Worm (Caenorhabditis elegans) whole organism, young adult: ENCODE measurements around the gene odd-1.

Experiments used
- B0019.2 ChIP-seq: fragments of 200-800 bp; sonication (Bioruptor generic); conservative IDR thresholded peaks from 2 replicates; pipeline ENCODE4 v1.3.6; 2022; ENCODE audit warnings: missing genetic modification reagents, missing genetic modification characterization, missing compliant biosample characterization
- C17E4.6 ChIP-seq: fragments of 200-800 bp; sonication (Bioruptor generic); IDR thresholded peaks from 2 replicates; pipeline ENCODE4 v1.3.6; 2022; ENCODE audit warnings: missing genetic modification reagents, missing genetic modification characterization, missing compliant biosample characterization
- D2030.7 ChIP-seq: fragments of 200-800 bp; sonication (Bioruptor generic); IDR thresholded peaks from 2 replicates; pipeline ENCODE4 v1.3.6; 2022; ENCODE audit warnings: missing genetic modification reagents, missing genetic modification characterization, missing compliant biosample characterization
- F22D6.2 ChIP-seq: sonication (generic microtip); optimal IDR thresholded peaks from 2 replicates; lab custom pipeline; 2016; ENCODE audit warnings: mild to moderate bottlenecking, missing genetic modification characterization, missing compliant biosample characterization
- F33H1.4 ChIP-seq: fragments of 200-800 bp; sonication (Bioruptor generic); IDR thresholded peaks from 2 replicates; pipeline ENCODE4 v1.3.6; 2022; ENCODE audit warnings: missing genetic modification reagents, missing genetic modification characterization, missing compliant biosample characterization
- F39B2.1 ChIP-seq: fragments of 200-800 bp; sonication (Bioruptor generic); IDR thresholded peaks from 2 replicates; pipeline ENCODE4 v1.3.6; 2022; ENCODE audit warnings: missing genetic modification reagents, missing genetic modification characterization, missing compliant biosample characterization
- F49E8.2 ChIP-seq: sonication (generic microtip); optimal IDR thresholded peaks from 3 replicates; lab custom pipeline; 2017; ENCODE audit warnings: missing genetic modification characterization, mild to moderate bottlenecking, missing compliant biosample characterization, antibody characterized with exemption, moderate library complexity; ENCODE audit not compliant: insufficient read depth
- T07F8.4 ChIP-seq: sonication (generic microtip); optimal IDR thresholded peaks from 2 replicates; lab custom pipeline; 2016; ENCODE audit warnings: mild to moderate bottlenecking, missing genetic modification characterization, moderate library complexity, missing compliant biosample characterization
- Y53F4B.3 ChIP-seq: fragments of 200-800 bp; sonication (Bioruptor generic); IDR thresholded peaks from 2 replicates; pipeline ENCODE4 v1.3.6; 2022; ENCODE audit warnings: missing genetic modification reagents, missing genetic modification characterization, missing compliant biosample characterization
- Y53G8AR.9 ChIP-seq: fragments of 200-800 bp; sonication (Bioruptor generic); conservative IDR thresholded peaks from 2 replicates; pipeline ENCODE4 v1.3.6; 2022; ENCODE audit warnings: missing genetic modification reagents, missing genetic modification characterization, missing compliant biosample characterization
- Y56A3A.18 ChIP-seq: fragments of 200-800 bp; sonication (Bioruptor generic); IDR thresholded peaks from 2 replicates; pipeline ENCODE4 v1.3.6; 2022; ENCODE audit warnings: missing genetic modification reagents, missing genetic modification characterization, missing compliant biosample characterization
- ceh-27 ChIP-seq: fragments of 200-800 bp; sonication (Bioruptor generic); optimal IDR thresholded peaks from 2 replicates; lab custom pipeline; 2018; ENCODE audit warnings: mild to moderate bottlenecking, missing genetic modification characterization, moderate library complexity, missing compliant biosample characterization
- ceh-40 ChIP-seq: fragments of 200-800 bp; sonication (Bioruptor generic); IDR thresholded peaks from 2 replicates; pipeline ENCODE4 v1.3.6; 2022; ENCODE audit warnings: missing genetic modification characterization, missing compliant biosample characterization
- ceh-58 ChIP-seq: fragments of 200-800 bp; sonication (Bioruptor generic); IDR thresholded peaks from 2 replicates; pipeline ENCODE4 v1.3.6; 2022; ENCODE audit warnings: missing genetic modification characterization, missing compliant biosample characterization
- ceh-91 ChIP-seq: fragments of 200-800 bp; sonication (Bioruptor generic); IDR thresholded peaks from 2 replicates; pipeline ENCODE4 v1.3.6; 2022; ENCODE audit warnings: missing genetic modification reagents, missing genetic modification characterization, missing compliant biosample characterization
- dpff-1 ChIP-seq: sonication (generic microtip); optimal IDR thresholded peaks from 2 replicates; lab custom pipeline; 2017; ENCODE audit warnings: mild to moderate bottlenecking, missing genetic modification characterization, missing compliant biosample characterization
- ekl-4 ChIP-seq: fragments of 200-800 bp; sonication (Bioruptor generic); IDR thresholded peaks from 2 replicates; pipeline ENCODE4 v1.3.6; 2022; ENCODE audit warnings: missing genetic modification reagents, missing genetic modification characterization, missing compliant biosample characterization
- fkh-3 ChIP-seq: sonication (generic microtip); optimal IDR thresholded peaks from 2 replicates; lab custom pipeline; 2016; ENCODE audit warnings: mild to moderate bottlenecking, missing genetic modification characterization, missing compliant biosample characterization
- him-1 ChIP-seq: sonication (generic microtip); optimal IDR thresholded peaks from 2 replicates; lab custom pipeline; 2016; ENCODE audit warnings: missing genotype, missing genetic modification reagents, missing genetic modification characterization, missing compliant biosample characterization
- hmg-1.2 ChIP-seq: fragments of 200-800 bp; sonication (Bioruptor generic); IDR thresholded peaks from 2 replicates; pipeline ENCODE4 v1.3.6; 2022; ENCODE audit warnings: missing genetic modification reagents, missing genetic modification characterization, missing compliant biosample characterization
- hmg-20 ChIP-seq: fragments of 200-800 bp; sonication (Bioruptor generic); IDR thresholded peaks from 2 replicates; pipeline ENCODE4 v1.3.6; 2022; ENCODE audit warnings: missing genetic modification reagents, missing genetic modification characterization, missing compliant biosample characterization
- hrde-1 ChIP-seq: sonication (generic microtip); optimal IDR thresholded peaks from 2 replicates; lab custom pipeline; 2016; ENCODE audit warnings: missing genetic modification characterization, mild to moderate bottlenecking, missing compliant biosample characterization, moderate library complexity, missing genotype, missing genetic modification reagents, borderline replicate concordance
- hsf-1 ChIP-seq: fragments of 200-800 bp; sonication (Bioruptor generic); IDR thresholded peaks from 2 replicates; pipeline ENCODE4 v1.3.6; 2022; ENCODE audit warnings: missing genetic modification reagents, missing genetic modification characterization, missing compliant biosample characterization
- lag-1 ChIP-seq: fragments of 200-800 bp; sonication (Bioruptor generic); IDR thresholded peaks from 2 replicates; pipeline ENCODE4 v1.3.6; 2022; ENCODE audit warnings: missing genetic modification reagents, missing genetic modification characterization, missing compliant biosample characterization
- let-526 ChIP-seq: fragments of 200-800 bp; sonication (Bioruptor generic); IDR thresholded peaks from 2 replicates; pipeline ENCODE4 v1.3.6; 2022; ENCODE audit warnings: missing genetic modification reagents, missing genetic modification characterization, missing compliant biosample characterization
- lin-26 ChIP-seq: fragments of 200-800 bp; sonication (Bioruptor generic); IDR thresholded peaks from 2 replicates; pipeline ENCODE4 v1.3.6; 2022; ENCODE audit warnings: missing genetic modification reagents, missing genetic modification characterization, missing compliant biosample characterization
- lin-35 ChIP-seq, 3 experiments: fragments of 150-350 bp in 2 of 3; sonication (generic microtip) in 1 of 3; optimal IDR thresholded peaks; 2 replicates each; lab custom pipeline; 2014 to 2018; ENCODE audit warnings: missing biosample characterization in 3 of 3, missing genetic modification characterization in 3 of 3, missing genetic modification reagents in 3 of 3
- lin-40 ChIP-seq: sonication (generic microtip); optimal IDR thresholded peaks from 2 replicates; lab custom pipeline; 2016; ENCODE audit warnings: missing genetic modification characterization, mild to moderate bottlenecking, missing compliant biosample characterization, missing genotype, missing genetic modification reagents
- lin-54 ChIP-seq: fragments of 200-800 bp; sonication (Bioruptor generic); optimal IDR thresholded peaks from 2 replicates; lab custom pipeline; 2018; ENCODE audit warnings: mild to moderate bottlenecking, missing genetic modification characterization, missing compliant biosample characterization
- lir-1 ChIP-seq: fragments of 200-800 bp; sonication (Bioruptor generic); conservative IDR thresholded peaks from 2 replicates; pipeline ENCODE4 v1.3.6; 2022; ENCODE audit warnings: missing genetic modification reagents, missing genetic modification characterization, missing compliant biosample characterization
- madf-6 ChIP-seq: fragments of 200-800 bp; sonication (Bioruptor generic); IDR thresholded peaks from 2 replicates; pipeline ENCODE4 v1.3.6; 2022; ENCODE audit warnings: missing genetic modification reagents, missing genetic modification characterization, missing compliant biosample characterization
- madf-8 ChIP-seq: fragments of 200-800 bp; sonication (Bioruptor generic); conservative IDR thresholded peaks from 2 replicates; pipeline ENCODE4 v1.3.6; 2022; ENCODE audit warnings: missing genetic modification reagents, missing genetic modification characterization, missing compliant biosample characterization
- mcd-1 ChIP-seq: fragments of 200-800 bp; sonication (Bioruptor generic); IDR thresholded peaks from 2 replicates; pipeline ENCODE4 v1.3.6; 2022; ENCODE audit warnings: missing genetic modification reagents, missing genetic modification characterization, missing compliant biosample characterization
- nfyb-1 ChIP-seq: fragments of 200-800 bp; sonication (Bioruptor generic); IDR thresholded peaks from 2 replicates; pipeline ENCODE4 v1.3.6; 2022; ENCODE audit warnings: missing genetic modification reagents, missing genetic modification characterization, missing compliant biosample characterization
- nhr-90 ChIP-seq: sonication (generic microtip); optimal IDR thresholded peaks from 2 replicates; lab custom pipeline; 2016; ENCODE audit warnings: missing genotype, mild to moderate bottlenecking, missing genetic modification characterization, missing compliant biosample characterization
- pbrm-1 ChIP-seq: fragments of 200-800 bp; sonication (Bioruptor generic); IDR thresholded peaks from 2 replicates; pipeline ENCODE4 v1.3.6; 2022; ENCODE audit warnings: missing genetic modification reagents, missing genetic modification characterization, missing compliant biosample characterization
- rec-8 ChIP-seq, 2 experiments: sonication (generic microtip); optimal IDR thresholded peaks; 2 replicates each; lab custom pipeline; 2016; ENCODE audit warnings: mild to moderate bottlenecking in 2 of 2, missing genetic modification characterization in 2 of 2, missing genetic modification reagents in 2 of 2, missing genotype in 2 of 2, missing biosample characterization in 1 of 2, missing compliant biosample characterization in 1 of 2, moderate library complexity in 1 of 2
- repo-1 ChIP-seq: sonication (generic microtip); optimal IDR thresholded peaks from 2 replicates; lab custom pipeline; 2017; ENCODE audit warnings: mild to moderate bottlenecking, missing genetic modification characterization, missing compliant biosample characterization
- rpc-1 ChIP-seq, 2 experiments: fragments of 150-350 bp in 1 of 2; sonication (generic microtip) in 1 of 2; optimal IDR thresholded peaks; 2 replicates each; lab custom pipeline; 2014 to 2018; ENCODE audit warnings: missing biosample characterization in 1 of 2, missing genetic modification characterization in 1 of 2, missing genetic modification reagents in 1 of 2, missing genotype in 1 of 2
- snpc-1.1 ChIP-seq: sonication (generic microtip); optimal IDR thresholded peaks from 2 replicates; lab custom pipeline; 2017; ENCODE audit warnings: missing genetic modification characterization, mild to moderate bottlenecking, missing compliant biosample characterization, antibody characterized with exemption, moderate library complexity, missing genotype, missing genetic modification reagents; ENCODE audit not compliant: insufficient read depth
- snpc-1.3 ChIP-seq: sonication (generic microtip); optimal IDR thresholded peaks from 2 replicates; lab custom pipeline; 2017; ENCODE audit warnings: missing genetic modification characterization, mild to moderate bottlenecking, missing compliant biosample characterization, antibody characterized with exemption, moderate library complexity, missing genotype, missing genetic modification reagents; ENCODE audit not compliant: insufficient read depth
- snpc-3.4 ChIP-seq: sonication (generic microtip); optimal IDR thresholded peaks from 2 replicates; lab custom pipeline; 2017; ENCODE audit warnings: missing genetic modification characterization, mild to moderate bottlenecking, missing compliant biosample characterization, antibody characterized with exemption, moderate library complexity, missing genotype, missing genetic modification reagents
- somi-1 ChIP-seq: fragments of 200-800 bp; sonication (Bioruptor generic); optimal IDR thresholded peaks from 2 replicates; lab custom pipeline; 2018; ENCODE audit warnings: mild to moderate bottlenecking, missing genetic modification characterization, missing compliant biosample characterization
- tlf-1 ChIP-seq: fragments of 200-800 bp; sonication (Bioruptor generic); optimal IDR thresholded peaks from 2 replicates; lab custom pipeline; 2018; ENCODE audit warnings: mild to moderate bottlenecking, missing genetic modification characterization, missing compliant biosample characterization
- unc-62 ChIP-seq: fragments of 150-350 bp; optimal IDR thresholded peaks from 2 replicates; lab custom pipeline; 2014; ENCODE audit warnings: missing biosample characterization, missing genetic modification reagents, missing genetic modification characterization
- zfh-2 ChIP-seq: fragments of 200-800 bp; sonication (Bioruptor generic); conservative IDR thresholded peaks from 2 replicates; pipeline ENCODE4 v1.3.6; 2022; ENCODE audit warnings: missing genetic modification reagents, missing genetic modification characterization, missing compliant biosample characterization

Gene odd-1

DNA sequence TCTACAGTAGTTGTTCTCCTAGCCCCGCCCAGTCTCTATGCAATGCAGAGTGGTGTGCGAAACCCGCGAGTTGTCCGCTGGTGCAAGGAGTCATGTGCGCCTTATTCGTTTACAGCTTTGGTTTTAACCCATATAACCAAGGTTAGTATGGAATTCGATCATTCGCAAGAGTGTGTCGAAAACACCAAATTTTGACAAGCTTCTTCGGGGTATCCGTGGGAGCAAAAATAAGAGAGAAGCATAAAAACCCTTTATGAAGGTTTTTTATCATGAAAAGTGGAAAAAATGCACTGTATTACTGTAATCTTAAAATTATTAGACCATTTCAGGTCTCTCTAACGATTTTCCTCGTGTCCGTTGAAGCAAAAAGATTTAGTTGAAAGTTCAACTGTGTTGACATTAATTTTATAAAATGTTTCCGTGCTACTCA is 34.1 kb downstream of the odd-1 start:
- no peak for TF ChIP-seq zfh-2 (GFP tag; lab: Robert Waterston, UW)
- no peak for TF ChIP-seq lin-35 (GFP tag; optimal IDR thresholded peaks at IDR 0.05; lab: Kevin White, UChicago)
- TF ChIP-seq C17E4.6 (GFP tag; lab: Robert Waterston, UW), result peak; percentile 60
- TF ChIP-seq ceh-40 (GFP tag; lab: Robert Waterston, UW), result 0 out of 2 replicates have a peak, but pooled peaks have one; percentile 49
- peak; percentile 51 for TF ChIP-seq mcd-1 (GFP tag; lab: Robert Waterston, UW)
- TF ChIP-seq snpc-1.1 (tag; lab: Kevin White, UChicago), result peak; percentile 98
- peak; percentile 18; the same call in 1 of the 2 replicates for TF ChIP-seq lin-26 (GFP tag; lab: Robert Waterston, UW)
- TF ChIP-seq F49E8.2 (tag; lab: Kevin White, UChicago), result peak; percentile 87
- peak; percentile 63 for TF ChIP-seq lin-54
- TF ChIP-seq Y53F4B.3 (GFP tag; lab: Robert Waterston, UW), result 0 out of 2 replicates have a peak, but pooled peaks have one; percentile 4
- TF ChIP-seq Y56A3A.18, result peak; percentile 61; the same call in 1 of the 2 replicates
- no peak for TF ChIP-seq nhr-90 (tag; lab: Kevin White, UChicago)
- peak; percentile 78 for TF ChIP-seq Y53G8AR.9 (GFP tag; lab: Robert Waterston, UW)
- TF ChIP-seq ceh-58 (GFP tag; lab: Robert Waterston, UW), result no peak
- TF ChIP-seq somi-1 (GFP tag; lab: Kevin White, UChicago), result no peak
- TF ChIP-seq lag-1 (GFP tag; lab: Robert Waterston, UW), result no peak
- TF ChIP-seq tlf-1, result peak; percentile 18
- TF ChIP-seq unc-62 (GFP tag; lab: Kevin White, UChicago), result no peak
- TF ChIP-seq ceh-27, result no peak
- peak; percentile 95 for TF ChIP-seq snpc-3.4 (tag; lab: Kevin White, UChicago)
- TF ChIP-seq fkh-3 (tag; lab: Kevin White, UChicago), result no peak
- peak in 1 of 2 experiments; percentile 44 for TF ChIP-seq rec-8 (tag; optimal IDR thresholded peaks at IDR 0.05; lab: Kevin White, UChicago)
- TF ChIP-seq hmg-20 (GFP tag; lab: Robert Waterston, UW), result 0 out of 2 replicates have a peak, but pooled peaks have one; percentile 47
- no peak for TF ChIP-seq T07F8.4 (tag; lab: Kevin White, UChicago)
- peak; percentile 41 for TF ChIP-seq hrde-1
- TF ChIP-seq rpc-1 (optimal IDR thresholded peaks at IDR 0.05; lab: Kevin White, UChicago), result no peak
- peak; percentile 11 for TF ChIP-seq rpc-1 (tag; optimal IDR thresholded peaks at IDR 0.05; lab: Kevin White, UChicago)
- TF ChIP-seq pbrm-1 (GFP tag; lab: Robert Waterston, UW), result peak; percentile 90
- TF ChIP-seq hsf-1 (GFP tag; lab: Robert Waterston, UW), result peak; percentile 56
- TF ChIP-seq madf-6 (GFP tag; lab: Robert Waterston, UW), result peak; percentile 64
- 0 out of 2 replicates have a peak, but pooled peaks have one; percentile 7 for TF ChIP-seq madf-8
- peak; percentile 92 for TF ChIP-seq D2030.7 (GFP tag; lab: Robert Waterston, UW)
- TF ChIP-seq dpff-1, result peak; percentile 30
- TF ChIP-seq ekl-4, result peak; percentile 80
- peak; percentile 56 for TF ChIP-seq F33H1.4 (GFP tag; lab: Robert Waterston, UW)
- peak; percentile 89 for TF ChIP-seq snpc-1.3 (tag; lab: Kevin White, UChicago)
- TF ChIP-seq lin-40 (tag; lab: Kevin White, UChicago), result no peak
- TF ChIP-seq B0019.2 (GFP tag; lab: Robert Waterston, UW), result 0 out of 2 replicates have a peak, but pooled peaks have one; percentile 24
- peak; percentile 83 for TF ChIP-seq nfyb-1 (GFP tag; lab: Robert Waterston, UW)
- peak; percentile 94 for TF ChIP-seq hmg-1.2 (GFP tag; lab: Robert Waterston, UW)
- no peak for TF ChIP-seq lir-1 (GFP tag; lab: Robert Waterston, UW)
- peak; percentile 51; the same call in 1 of the 2 replicates for TF ChIP-seq ceh-91 (GFP tag; lab: Robert Waterston, UW)
- TF ChIP-seq repo-1, result peak; percentile 15
- TF ChIP-seq F22D6.2 (tag; lab: Kevin White, UChicago), result no peak
- TF ChIP-seq him-1, result peak; percentile 96
- TF ChIP-seq let-526 (GFP tag; lab: Robert Waterston, UW), result no peak
- TF ChIP-seq F39B2.1 (GFP tag; lab: Robert Waterston, UW), result 0 out of 2 replicates have a peak, but pooled peaks have one; percentile 61
